Comparison of ENCODE assay signal across 2 worm cellular contexts in genomic region chrX:8440001-8440735, ce11.
A peak's percentile ranks its signal among the peaks of the same experiment; 100 is the strongest.
TF ChIP-seq lines count a peak whose summit lies in the region.

No protein-coding gene starts in this region.

TF ChIP-seq in whole organism, L1 larva, 84 proteins besides CTCF, POLR2A, EP300 and RAD21 (continued from another document):
- peak; percentile 43 for TF ChIP-seq nhr-47 (tag; optimal IDR thresholded peaks at IDR 0.05; lab: Kevin White, UChicago)
- no peak for TF ChIP-seq ztf-11 (tag; optimal IDR thresholded peaks at IDR 0.05; lab: Kevin White, UChicago)
- TF ChIP-seq pqm-1 (tag; optimal IDR thresholded peaks at IDR 0.05; lab: Kevin White, UChicago): no peak
- TF ChIP-seq mef-2 (tag; optimal IDR thresholded peaks at IDR 0.05; lab: Kevin White, UChicago): no peak
- no peak for TF ChIP-seq mep-1 (tag; optimal IDR thresholded peaks at IDR 0.05; lab: Kevin White, UChicago)
- TF ChIP-seq nhr-77 (tag; optimal IDR thresholded peaks at IDR 0.05; lab: Kevin White, UChicago): no peak
- TF ChIP-seq swsn-7 (tag; optimal IDR thresholded peaks at IDR 0.05; lab: Kevin White, UChicago): no peak
- TF ChIP-seq fkh-8 (tag; optimal IDR thresholded peaks at IDR 0.05; lab: Kevin White, UChicago): peak; percentile 59
- TF ChIP-seq mdl-1 (tag; optimal IDR thresholded peaks at IDR 0.05; lab: Kevin White, UChicago): no peak
- TF ChIP-seq xbp-1 (tag; optimal IDR thresholded peaks at IDR 0.05; lab: Kevin White, UChicago): no peak
- TF ChIP-seq lin-14 (GFP tag; optimal IDR thresholded peaks at IDR 0.05; lab: Kevin White, UChicago): peak; percentile 44
- no peak for TF ChIP-seq blmp-1 (tag; optimal IDR thresholded peaks at IDR 0.05; lab: Kevin White, UChicago)
- no peak for TF ChIP-seq zip-4 (GFP tag; optimal IDR thresholded peaks at IDR 0.05; lab: Kevin White, UChicago)
- TF ChIP-seq snpc-4 (tag; optimal IDR thresholded peaks at IDR 0.05; lab: Kevin White, UChicago): no peak
- TF ChIP-seq nhr-19 (GFP tag; conservative IDR thresholded peaks at IDR 0.05; lab: Robert Waterston, UW): no peak
- no peak for TF ChIP-seq lin-35 (GFP tag; optimal IDR thresholded peaks at IDR 0.05; lab: Kevin White, UChicago)
- no peak for TF ChIP-seq Y116A8C.19 (tag; optimal IDR thresholded peaks at IDR 0.05; lab: Kevin White, UChicago; ENCODE audit: borderline replicate concordance)
- TF ChIP-seq lin-13 (GFP tag; optimal IDR thresholded peaks at IDR 0.05; lab: Kevin White, UChicago): no peak
- TF ChIP-seq dsc-1 (tag; optimal IDR thresholded peaks at IDR 0.05; lab: Kevin White, UChicago): no peak
- TF ChIP-seq irx-1 (tag; optimal IDR thresholded peaks at IDR 0.05; lab: Kevin White, UChicago): no peak

TF ChIP-seq in whole organism, L4 larva, 104 proteins besides CTCF, POLR2A, EP300 and RAD21 (continued from another document):
- TF ChIP-seq nhr-28 (tag; optimal IDR thresholded peaks at IDR 0.05; lab: Kevin White, UChicago) (peak; percentile 47), T20F7.1 (GFP tag; optimal IDR thresholded peaks at IDR 0.05; lab: Kevin White, UChicago) (no peak), ceh-44 (GFP tag; IDR thresholded peaks at IDR 0.05; lab: Robert Waterston, UW) (no peak), lin-13 (GFP tag; optimal IDR thresholded peaks at IDR 0.05; lab: Kevin White, UChicago) (no peak), lin-29 (GFP tag; IDR thresholded peaks at IDR 0.05; lab: Robert Waterston, UW) (no peak), hlh-11 (tag; optimal IDR thresholded peaks at IDR 0.05; lab: Kevin White, UChicago) (peak; percentile 75), ceh-20 (GFP tag; IDR thresholded peaks at IDR 0.05; lab: Robert Waterston, UW) (no peak), unc-130 (GFP tag; optimal IDR thresholded peaks at IDR 0.05; lab: Kevin White, UChicago) (no peak), lin-15B (tag; optimal IDR thresholded peaks at IDR 0.05; lab: Kevin White, UChicago) (no peak), dve-1 (tag; optimal IDR thresholded peaks at IDR 0.05; lab: Kevin White, UChicago; ENCODE audit: insufficient read depth) (peak; percentile 53)
